Fruit fly (Drosophila melanogaster) whole organism, embryonic: ENCODE results near the gene Kdm2.

Source experiments
- Asciz ChIP-seq: fragments of 200-800 bp; sonication (Bioruptor generic); optimal IDR thresholded peaks from 2 replicates; lab custom pipeline; 2017; ENCODE audit warnings: missing biosample characterization, mild to moderate bottlenecking, missing genetic modification characterization, missing genetic modification reagents
- Atf6 ChIP-seq: fragments of 200-800 bp; sonication (Bioruptor generic); IDR thresholded peaks from 2 replicates; pipeline ENCODE4 v1.3.6; 2022; ENCODE audit warnings: missing biosample characterization, missing genetic modification characterization
- Bgb ChIP-seq: fragments of 200-800 bp; sonication (Bioruptor generic); IDR thresholded peaks from 2 replicates; pipeline ENCODE4 v1.3.6; 2022; ENCODE audit warnings: missing biosample characterization, missing genetic modification characterization; ENCODE audit not compliant: partially characterized antibody
- CG10654 ChIP-seq: fragments of 200-800 bp; sonication (Bioruptor generic); optimal IDR thresholded peaks from 2 replicates; lab custom pipeline; 2016; ENCODE audit warnings: missing biosample characterization, missing genetic modification characterization
- CG11504 ChIP-seq: fragments of 200-800 bp; sonication (Bioruptor generic); optimal IDR thresholded peaks from 3 replicates; lab custom pipeline; 2019; ENCODE audit warnings: missing biosample characterization, mild to moderate bottlenecking, missing genetic modification characterization, moderate library complexity
- CG12104 ChIP-seq: fragments of 200-800 bp; sonication (Bioruptor generic); optimal IDR thresholded peaks from 3 replicates; lab custom pipeline; 2016; ENCODE audit warnings: missing biosample characterization, missing genetic modification characterization
- CG13424 ChIP-seq: fragments of 200-800 bp; sonication (Bioruptor generic); optimal IDR thresholded peaks from 2 replicates; lab custom pipeline; 2019; ENCODE audit warnings: missing biosample characterization, mild to moderate bottlenecking, missing genetic modification characterization, moderate library complexity
- CG15479 ChIP-seq: fragments of 200-800 bp; sonication (Bioruptor generic); optimal IDR thresholded peaks from 3 replicates; lab custom pipeline; 2019; ENCODE audit warnings: missing biosample characterization, mild to moderate bottlenecking, missing genetic modification characterization, moderate library complexity
- CG1603 ChIP-seq: fragments of 200-800 bp; sonication (Bioruptor generic); optimal IDR thresholded peaks from 2 replicates; lab custom pipeline; 2019; ENCODE audit warnings: missing biosample characterization, mild to moderate bottlenecking, missing genetic modification characterization, moderate library complexity
- CG17568 ChIP-seq: fragments of 200-800 bp; sonication (Bioruptor generic); optimal IDR thresholded peaks from 2 replicates; lab custom pipeline; 2018; ENCODE audit warnings: missing biosample characterization, mild to moderate bottlenecking, missing genetic modification characterization, moderate library complexity
- CG2129 ChIP-seq: fragments of 200-800 bp; sonication (Bioruptor generic); IDR thresholded peaks from 2 replicates; pipeline ENCODE4 v1.3.6; 2022; ENCODE audit warnings: missing biosample characterization, missing genetic modification characterization; ENCODE audit not compliant: partially characterized antibody
- CG30020 ChIP-seq: fragments of 200-800 bp; optimal IDR thresholded peaks from 2 replicates; lab custom pipeline; 2019; ENCODE audit warnings: missing biosample characterization, mild to moderate bottlenecking, missing genetic modification characterization, moderate library complexity
- CG34376 ChIP-seq: fragments of 200-800 bp; sonication (Bioruptor generic); optimal IDR thresholded peaks from 2 replicates; lab custom pipeline; 2018; ENCODE audit warnings: missing biosample characterization, mild to moderate bottlenecking, missing genetic modification characterization
- CG4328 ChIP-seq: fragments of 200-800 bp; sonication (Bioruptor generic); optimal IDR thresholded peaks from 3 replicates; lab custom pipeline; 2017; ENCODE audit warnings: missing biosample characterization, missing genetic modification reagents, missing genetic modification characterization
- CG7839 ChIP-seq: fragments of 200-800 bp; sonication (Bioruptor generic); optimal IDR thresholded peaks from 3 replicates; lab custom pipeline; 2018; ENCODE audit warnings: missing biosample characterization, mild to moderate bottlenecking, missing genetic modification characterization, moderate library complexity
- CG7963 ChIP-seq: fragments of 200-800 bp; sonication (Bioruptor generic); IDR thresholded peaks from 3 replicates; pipeline ENCODE4 v1.3.6; 2022; ENCODE audit warnings: missing biosample characterization, missing genetic modification characterization; ENCODE audit not compliant: partially characterized antibody
- CG7987 ChIP-seq: fragments of 200-800 bp; sonication (Bioruptor generic); optimal IDR thresholded peaks from 2 replicates; lab custom pipeline; 2018; ENCODE audit warnings: missing biosample characterization, mild to moderate bottlenecking, missing genetic modification characterization, moderate library complexity
- CG8281 ChIP-seq: fragments of 200-800 bp; sonication (Bioruptor generic); optimal IDR thresholded peaks from 2 replicates; lab custom pipeline; 2018; ENCODE audit warnings: missing biosample characterization, mild to moderate bottlenecking, missing genetic modification characterization, moderate library complexity
- CG8359 ChIP-seq: fragments of 200-800 bp; sonication (Bioruptor generic); optimal IDR thresholded peaks from 2 replicates; lab custom pipeline; 2017; ENCODE audit warnings: missing biosample characterization, mild to moderate bottlenecking, missing genetic modification characterization, borderline replicate concordance
- CG8765 ChIP-seq: fragments of 200-800 bp; sonication (Bioruptor generic); IDR thresholded peaks from 2 replicates; pipeline ENCODE4 v1.3.6; 2022; ENCODE audit warnings: missing biosample characterization, missing genetic modification characterization
- CkIIα-i1 ChIP-seq: fragments of 200-800 bp; sonication (Bioruptor generic); IDR thresholded peaks from 2 replicates; pipeline ENCODE4 v1.3.6; 2022; ENCODE audit warnings: missing biosample characterization, missing genetic modification characterization
- CoRest ChIP-seq: fragments of 200-800 bp; sonication (Bioruptor generic); optimal IDR thresholded peaks from 3 replicates; lab custom pipeline; 2018; ENCODE audit warnings: missing biosample characterization, mild to moderate bottlenecking, missing genetic modification characterization, moderate library complexity
- Dref ChIP-seq: fragments of 200-800 bp; sonication (Bioruptor generic); IDR thresholded peaks from 2 replicates; pipeline ENCODE4 v1.3.6; 2022; ENCODE audit warnings: missing biosample characterization, missing genetic modification characterization
- Eip74EF ChIP-seq, 2 experiments: fragments of 200-800 bp in 1 of 2; fragments of >200 bp in 1 of 2; sonication (Bioruptor generic) in 1 of 2; optimal IDR thresholded peaks; 2 replicates each; lab custom pipeline; 2017 to 2019; ENCODE audit warnings: missing biosample characterization in 2 of 2, missing genetic modification characterization in 2 of 2, mild to moderate bottlenecking in 1 of 2, moderate library complexity in 1 of 2
- Hsf ChIP-seq: fragments of 200-800 bp; sonication (Bioruptor generic); optimal IDR thresholded peaks from 3 replicates; lab custom pipeline; 2016; ENCODE audit warnings: missing biosample characterization, missing genetic modification characterization
- Nf-YB ChIP-seq: fragments of 200-800 bp; sonication (Bioruptor generic); optimal IDR thresholded peaks from 3 replicates; lab custom pipeline; 2019; ENCODE audit warnings: missing biosample characterization, mild to moderate bottlenecking, missing genetic modification characterization, moderate library complexity
- Ptx1 ChIP-seq: fragments of 200-800 bp; sonication (Bioruptor generic); IDR thresholded peaks from 2 replicates; pipeline ENCODE4 v1.3.6; 2022; ENCODE audit warnings: missing biosample characterization, missing genetic modification characterization
- Tbp ChIP-seq: fragments of >200 bp; optimal IDR thresholded peaks from 2 replicates; lab custom pipeline; 2018; ENCODE audit warnings: missing biosample characterization, missing genetic modification characterization
- ash1 ChIP-seq: fragments of 200-800 bp; sonication (Bioruptor generic); optimal IDR thresholded peaks from 2 replicates; lab custom pipeline; 2018; ENCODE audit warnings: missing biosample characterization, mild to moderate bottlenecking, missing genetic modification characterization
- cato ChIP-seq: fragments of 200-800 bp; sonication (Bioruptor generic); optimal IDR thresholded peaks from 2 replicates; lab custom pipeline; 2016; ENCODE audit warnings: missing biosample characterization, missing genetic modification characterization, borderline replicate concordance
- crc ChIP-seq: fragments of 200-800 bp; sonication (Bioruptor generic); optimal IDR thresholded peaks from 2 replicates; lab custom pipeline; 2016; ENCODE audit warnings: missing biosample characterization, missing genetic modification characterization
- crol ChIP-seq: fragments of 200-800 bp; sonication (Bioruptor generic); IDR thresholded peaks from 2 replicates; pipeline ENCODE4 v1.3.6; 2022; ENCODE audit warnings: missing biosample characterization, missing genetic modification characterization
- danr ChIP-seq: fragments of 200-800 bp; sonication (Bioruptor generic); IDR thresholded peaks from 2 replicates; pipeline ENCODE4 v1.3.6; 2022; ENCODE audit warnings: missing biosample characterization, missing genetic modification characterization
- dysf ChIP-seq: fragments of 200-800 bp; sonication (Bioruptor generic); IDR thresholded peaks from 3 replicates; pipeline ENCODE4 v1.3.6; 2022; ENCODE audit warnings: missing biosample characterization, missing genetic modification characterization
- fd102C ChIP-seq: fragments of 200-800 bp; sonication (Bioruptor generic); optimal IDR thresholded peaks from 2 replicates; lab custom pipeline; 2018; ENCODE audit warnings: missing biosample characterization, mild to moderate bottlenecking, missing genetic modification characterization, moderate library complexity
- fu2 ChIP-seq: fragments of 200-800 bp; sonication (Bioruptor generic); optimal IDR thresholded peaks from 2 replicates; lab custom pipeline; 2016; ENCODE audit warnings: missing biosample characterization, missing genetic modification characterization
- mam ChIP-seq: fragments of 200-800 bp; sonication (Bioruptor generic); optimal IDR thresholded peaks from 3 replicates; lab custom pipeline; 2016; ENCODE audit warnings: missing biosample characterization, missing genetic modification characterization
- oc ChIP-seq: fragments of 200-800 bp; sonication (Bioruptor generic); optimal IDR thresholded peaks from 2 replicates; lab custom pipeline; 2018; ENCODE audit warnings: missing biosample characterization, mild to moderate bottlenecking, missing genetic modification characterization, moderate library complexity
- org-1 ChIP-seq: fragments of 200-800 bp; sonication (Bioruptor generic); optimal IDR thresholded peaks from 2 replicates; lab custom pipeline; 2017; ENCODE audit warnings: missing biosample characterization, missing genetic modification characterization
- rib ChIP-seq: fragments of 200-800 bp; sonication (Bioruptor generic); IDR thresholded peaks from 2 replicates; pipeline ENCODE4 v1.3.6; 2022; ENCODE audit warnings: missing biosample characterization, missing genetic modification characterization
- scrt ChIP-seq: fragments of 200-800 bp; sonication (Bioruptor generic); optimal IDR thresholded peaks from 2 replicates; lab custom pipeline; 2018; ENCODE audit warnings: missing biosample characterization, mild to moderate bottlenecking, missing genetic modification characterization, moderate library complexity
- slou ChIP-seq: fragments of 200-800 bp; sonication (Bioruptor generic); optimal IDR thresholded peaks from 3 replicates; lab custom pipeline; 2016; ENCODE audit warnings: missing biosample characterization, missing genetic modification characterization
- sug ChIP-seq: fragments of 200-800 bp; optimal IDR thresholded peaks from 2 replicates; lab custom pipeline; 2019; ENCODE audit warnings: missing biosample characterization, mild to moderate bottlenecking, missing genetic modification characterization, moderate library complexity
- tin ChIP-seq: fragments of 200-800 bp; sonication (Bioruptor generic); optimal IDR thresholded peaks from 3 replicates; lab custom pipeline; 2016; ENCODE audit warnings: missing biosample characterization, missing genetic modification characterization
- twi ChIP-seq: fragments of 200-800 bp; optimal IDR thresholded peaks from 2 replicates; lab custom pipeline; 2019; ENCODE audit warnings: missing biosample characterization, mild to moderate bottlenecking, missing genetic modification characterization, moderate library complexity
- wdn ChIP-seq: fragments of 200-800 bp; sonication (Bioruptor generic); IDR thresholded peaks from 2 replicates; pipeline ENCODE4 v1.3.6; 2022; ENCODE audit warnings: missing biosample characterization, missing genetic modification characterization
- z ChIP-seq: fragments of 200-800 bp; sonication (Bioruptor generic); IDR thresholded peaks from 3 replicates; pipeline ENCODE4 v1.3.6; 2022; ENCODE audit warnings: missing biosample characterization, missing genetic modification characterization
- zfh2 ChIP-seq: fragments of 200-800 bp; sonication (Bioruptor generic); optimal IDR thresholded peaks from 2 replicates; lab custom pipeline; 2016; ENCODE audit warnings: missing biosample characterization, missing genetic modification characterization

Kdm2 gene

DNA sequence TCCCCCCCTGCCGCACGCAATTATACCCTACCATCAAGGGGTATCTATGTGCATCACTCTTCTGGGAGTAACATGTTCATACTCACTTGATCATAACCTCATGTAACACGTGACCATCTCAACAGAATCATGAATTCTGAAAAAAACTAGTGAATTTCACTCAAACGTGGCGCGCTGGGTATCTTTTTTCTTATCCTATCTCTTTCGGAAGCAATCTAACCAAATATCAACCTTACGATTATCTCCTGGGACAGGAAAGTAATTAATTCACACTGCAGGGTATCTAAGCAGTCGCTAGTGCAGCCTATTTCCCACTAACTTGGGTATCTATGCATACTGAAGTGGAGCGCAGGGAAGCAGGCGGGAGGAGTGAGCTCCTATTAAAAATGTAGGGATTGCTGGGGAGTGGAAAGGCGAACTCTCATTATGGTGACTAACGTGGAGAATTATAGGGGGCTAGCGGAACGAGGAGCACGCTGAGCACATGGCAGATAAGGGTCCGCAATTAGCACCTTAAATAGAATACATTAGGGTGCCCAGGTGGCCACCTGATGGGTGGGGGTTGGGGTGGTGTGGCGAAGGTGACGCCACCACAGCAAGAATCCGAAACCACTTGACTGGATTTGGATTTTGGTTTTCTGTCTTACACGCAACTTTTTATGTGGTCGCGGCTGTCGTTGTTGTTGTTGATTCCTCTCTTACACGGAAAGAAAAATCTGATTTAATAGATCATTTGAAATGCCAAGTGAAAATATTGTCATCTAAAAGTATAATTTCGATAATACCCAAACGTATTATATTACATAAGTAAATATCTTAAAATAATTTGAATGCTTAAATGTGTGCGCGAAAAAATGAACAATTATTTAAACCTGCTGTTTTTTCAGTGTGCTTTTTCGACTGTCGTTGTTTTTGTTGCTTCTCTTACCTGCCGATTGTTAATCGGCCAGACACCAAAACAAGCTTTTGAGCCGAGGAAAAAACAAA is 3.1 kb downstream of the Kdm2 start (continued):
- TF ChIP-seq CG4328 (GFP tag; lab: Kevin White, UChicago), result peak; percentile 86
- no peak for TF ChIP-seq CG7963 (GFP tag; lab: Robert Waterston, UW)
- TF ChIP-seq oc (tag; lab: Kevin White, UChicago), result peak; percentile 94
- TF ChIP-seq org-1 (GFP tag; lab: Kevin White, UChicago), result peak; percentile 88
- TF ChIP-seq CG8765, result no peak
- TF ChIP-seq cato (GFP tag; lab: Kevin White, UChicago), result peak; percentile 80
- peak; percentile 69 for TF ChIP-seq fu2 (GFP tag; lab: Kevin White, UChicago)
- TF ChIP-seq CG7839 (tag; lab: Kevin White, UChicago), result peak; percentile 98
- TF ChIP-seq Bgb (GFP tag; lab: Robert Waterston, UW), result no peak
- TF ChIP-seq CG34376 (GFP tag; lab: Kevin White, UChicago), result peak; percentile 85
- TF ChIP-seq CG10654, result peak; percentile 91
- TF ChIP-seq CG7987, result peak; percentile 85
- no peak for TF ChIP-seq crol (GFP tag; lab: Robert Waterston, UW)
- peak; percentile 71 for TF ChIP-seq crc (GFP tag; lab: Kevin White, UChicago)
- peak; percentile 74 for TF ChIP-seq mam (GFP tag; lab: Kevin White, UChicago)
- no peak for TF ChIP-seq rib (GFP tag; lab: Robert Waterston, UW)
- TF ChIP-seq Nf-YB (GFP tag; lab: Kevin White, UChicago), result peak; percentile 83
- TF ChIP-seq CG12104 (GFP tag; lab: Kevin White, UChicago), result peak; percentile 92
- peak; percentile 96 for TF ChIP-seq CG11504
- peak; percentile 86 for TF ChIP-seq CG8359
- no peak for TF ChIP-seq CG2129 (GFP tag; lab: Robert Waterston, UW)
- TF ChIP-seq twi (tag; lab: Kevin White, UChicago), result peak; percentile 78
- TF ChIP-seq CkIIα-i1 (GFP tag; lab: Robert Waterston, UW), result no peak
- TF ChIP-seq CG1603, result peak; percentile 93
- peak; percentile 52 for TF ChIP-seq CG30020 (tag; lab: Kevin White, UChicago)
- TF ChIP-seq slou (GFP tag; lab: Kevin White, UChicago), result peak; percentile 58
- TF ChIP-seq Hsf, result peak; percentile 83
- TF ChIP-seq Ptx1, result no peak
- peak; percentile 78 for TF ChIP-seq sug (tag; lab: Kevin White, UChicago)
- peak; percentile 96 for TF ChIP-seq CoRest (tag; lab: Kevin White, UChicago)
- TF ChIP-seq dysf (GFP tag; lab: Robert Waterston, UW), result no peak
- no peak for TF ChIP-seq Atf6
- peak; percentile 94 for TF ChIP-seq CG13424 (tag; lab: Kevin White, UChicago)
- TF ChIP-seq Dref (GFP tag; lab: Robert Waterston, UW), result no peak
- TF ChIP-seq wdn (GFP tag; lab: Robert Waterston, UW), result no peak
- no peak for TF ChIP-seq danr (GFP tag; lab: Robert Waterston, UW)
- peak; percentile 86 for TF ChIP-seq tin (GFP tag; lab: Kevin White, UChicago)
- TF ChIP-seq Asciz (GFP tag; lab: Kevin White, UChicago), result peak; percentile 92
- TF ChIP-seq Tbp, result no peak
- peak; percentile 73 for TF ChIP-seq zfh2 (GFP tag; lab: Kevin White, UChicago)
- TF ChIP-seq CG8281 (tag; lab: Kevin White, UChicago), result peak; percentile 69
- no peak for TF ChIP-seq fd102C (GFP tag; lab: Kevin White, UChicago)
- TF ChIP-seq Eip74EF (GFP tag; optimal IDR thresholded peaks at IDR 0.05; lab: Kevin White, UChicago), result peak in 1 of 2 experiments; percentile 95
- TF ChIP-seq CG15479 (GFP tag; lab: Kevin White, UChicago), result no peak
- TF ChIP-seq CG17568 (GFP tag; lab: Kevin White, UChicago), result peak; percentile 89
- peak; percentile 94 for TF ChIP-seq scrt (GFP tag; lab: Kevin White, UChicago)
- no peak for TF ChIP-seq ash1
- no peak for TF ChIP-seq z (GFP tag; lab: Robert Waterston, UW)
